Fruit fly (Drosophila melanogaster) whole organism, embryonic: ENCODE data around the gene CG14625.
A peak's percentile ranks its signal among the peaks of the same experiment; 100 is the strongest.

Source experiments
- Antp ChIP-seq: fragments of 200-800 bp; sonication (Bioruptor generic); optimal IDR thresholded peaks from 3 replicates; lab custom pipeline; 2016; ENCODE audit warnings: missing biosample characterization, missing genetic modification characterization
- Awh ChIP-seq: fragments of 200-800 bp; sonication (Bioruptor generic); IDR thresholded peaks from 2 replicates; pipeline ENCODE4, ENCODE4 v1.3.6; 2022; ENCODE audit warnings: missing biosample characterization, missing genetic modification characterization
- CG10267 ChIP-seq: fragments of 200-800 bp; sonication (Bioruptor generic); optimal IDR thresholded peaks from 2 replicates; lab custom pipeline; 2018; ENCODE audit warnings: missing biosample characterization, mild to moderate bottlenecking, missing genetic modification characterization, moderate library complexity
- CG10654 ChIP-seq: fragments of 200-800 bp; sonication (Bioruptor generic); optimal IDR thresholded peaks from 2 replicates; lab custom pipeline; 2016; ENCODE audit warnings: missing biosample characterization, missing genetic modification characterization
- CG11398 ChIP-seq: fragments of 200-800 bp; sonication (Bioruptor generic); optimal IDR thresholded peaks from 2 replicates; lab custom pipeline; 2016; ENCODE audit warnings: missing biosample characterization, missing genetic modification characterization
- CG11456 ChIP-seq: fragments of 200-800 bp; sonication (Bioruptor generic); IDR thresholded peaks from 3 replicates; pipeline ENCODE4 v1.3.6; 2022; ENCODE audit warnings: missing biosample characterization, missing genetic modification characterization
- CG13287 ChIP-seq: fragments of 200-800 bp; sonication (Bioruptor generic); IDR thresholded peaks from 2 replicates; pipeline ENCODE4 v1.3.6; 2022; ENCODE audit warnings: missing biosample characterization, missing genetic modification characterization; ENCODE audit not compliant: partially characterized antibody
- CG15514 ChIP-seq: fragments of 200-800 bp; sonication (Bioruptor generic); optimal IDR thresholded peaks from 3 replicates; lab custom pipeline; 2017; ENCODE audit warnings: missing biosample characterization, missing genetic modification characterization, mild to moderate bottlenecking, moderate library complexity, missing genetic modification reagents
- CG17186 ChIP-seq: fragments of 200-800 bp; sonication (Bioruptor generic); optimal IDR thresholded peaks from 3 replicates; lab custom pipeline; 2017; ENCODE audit warnings: missing biosample characterization, missing genetic modification reagents, missing genetic modification characterization
- CG17802 ChIP-seq: fragments of 200-800 bp; sonication (Bioruptor generic); optimal IDR thresholded peaks from 2 replicates; lab custom pipeline; 2018; ENCODE audit warnings: missing biosample characterization, mild to moderate bottlenecking, missing genetic modification characterization, moderate library complexity
- CG2116 ChIP-seq: fragments of 200-800 bp; sonication (Bioruptor generic); optimal IDR thresholded peaks from 3 replicates; lab custom pipeline; 2018; ENCODE audit warnings: missing biosample characterization, mild to moderate bottlenecking, missing genetic modification characterization
- CG2678 ChIP-seq: fragments of 200-800 bp; sonication (Bioruptor generic); optimal IDR thresholded peaks from 3 replicates; lab custom pipeline; 2019; ENCODE audit warnings: missing biosample characterization, mild to moderate bottlenecking, missing genetic modification characterization, moderate library complexity
- CG3163 ChIP-seq: fragments of 200-800 bp; sonication (Bioruptor generic); optimal IDR thresholded peaks from 3 replicates; lab custom pipeline; 2016; ENCODE audit warnings: missing biosample characterization, missing genetic modification characterization
- CG33557 ChIP-seq: fragments of 200-800 bp; sonication (Bioruptor generic); optimal IDR thresholded peaks from 2 replicates; lab custom pipeline; 2019; ENCODE audit warnings: missing biosample characterization, mild to moderate bottlenecking, missing genetic modification characterization, moderate library complexity
- CG7963 ChIP-seq: fragments of 200-800 bp; sonication (Bioruptor generic); IDR thresholded peaks from 3 replicates; pipeline ENCODE4 v1.3.6; 2022; ENCODE audit warnings: missing biosample characterization, missing genetic modification characterization; ENCODE audit not compliant: partially characterized antibody
- CG8924 ChIP-seq: fragments of 200-800 bp; optimal IDR thresholded peaks from 3 replicates; lab custom pipeline; 2019; ENCODE audit warnings: missing biosample characterization, mild to moderate bottlenecking, missing genetic modification characterization, moderate library complexity
- Dek ChIP-seq: fragments of 200-800 bp; sonication (Bioruptor generic); optimal IDR thresholded peaks from 3 replicates; lab custom pipeline; 2019; ENCODE audit warnings: missing biosample characterization, mild to moderate bottlenecking, missing genetic modification characterization, moderate library complexity
- Dll ChIP-seq: fragments of 200-800 bp; sonication (Bioruptor generic); IDR thresholded peaks from 4 replicates; pipeline ENCODE4 v1.3.6; 2022; ENCODE audit warnings: missing biosample characterization, missing genetic modification characterization; ENCODE audit not compliant: partially characterized antibody
- Doc3 ChIP-seq: fragments of 200-800 bp; sonication (Bioruptor generic); IDR thresholded peaks from 3 replicates; pipeline ENCODE4 v1.3.6; 2022; ENCODE audit warnings: missing biosample characterization, missing genetic modification characterization; ENCODE audit not compliant: partially characterized antibody
- E2f1 ChIP-seq: fragments of 200-800 bp; sonication (Bioruptor generic); IDR thresholded peaks from 2 replicates; pipeline ENCODE4 v1.3.6; 2022; ENCODE audit warnings: missing biosample characterization, missing genetic modification characterization
- Ets97D ChIP-seq: fragments of 200-800 bp; sonication (Bioruptor generic); optimal IDR thresholded peaks from 3 replicates; lab custom pipeline; 2016; ENCODE audit warnings: missing biosample characterization, missing genetic modification characterization
- HmgZ ChIP-seq: fragments of 200-800 bp; sonication (Bioruptor generic); optimal IDR thresholded peaks from 2 replicates; lab custom pipeline; 2018; ENCODE audit warnings: missing biosample characterization, mild to moderate bottlenecking, missing genetic modification characterization
- Lhr ChIP-seq: fragments of 200-800 bp; sonication (Bioruptor generic); optimal IDR thresholded peaks from 3 replicates; lab custom pipeline; 2017; ENCODE audit warnings: mild to moderate bottlenecking, missing biosample characterization, missing genetic modification reagents, missing genetic modification characterization
- MBD-R2 ChIP-seq: fragments of 200-800 bp; sonication (Bioruptor generic); IDR thresholded peaks from 2 replicates; pipeline ENCODE4 v1.3.6; 2022; ENCODE audit warnings: missing biosample characterization, missing genetic modification characterization
- MESR4 ChIP-seq: fragments of 200-800 bp; sonication (Bioruptor generic); optimal IDR thresholded peaks from 2 replicates; lab custom pipeline; 2018; ENCODE audit warnings: missing biosample characterization, mild to moderate bottlenecking, missing genetic modification characterization, moderate library complexity
- Sin3A ChIP-seq: fragments of >200 bp; optimal IDR thresholded peaks from 2 replicates; lab custom pipeline; 2018
- Sry-δ ChIP-seq: fragments of 200-800 bp; sonication (Bioruptor generic); optimal IDR thresholded peaks from 2 replicates; lab custom pipeline; 2016; ENCODE audit warnings: missing biosample characterization, missing genetic modification characterization
- amos ChIP-seq: fragments of 200-800 bp; sonication (Bioruptor generic); IDR thresholded peaks from 2 replicates; pipeline ENCODE4 v1.3.6; 2022; ENCODE audit warnings: missing biosample characterization, missing genetic modification characterization; ENCODE audit not compliant: partially characterized antibody
- aop ChIP-seq: fragments of 200-800 bp; sonication (Bioruptor generic); IDR thresholded peaks from 2 replicates; pipeline ENCODE4 v1.3.6; 2022; ENCODE audit warnings: missing biosample characterization, missing genetic modification characterization
- ato ChIP-seq: fragments of 200-800 bp; sonication (Bioruptor generic); IDR thresholded peaks from 2 replicates; pipeline ENCODE4 v1.3.6; 2022; ENCODE audit warnings: missing biosample characterization, missing genetic modification characterization; ENCODE audit not compliant: partially characterized antibody
- bbx ChIP-seq: fragments of 200-800 bp; sonication (Bioruptor generic); IDR thresholded peaks from 2 replicates; pipeline ENCODE4 v1.3.6; 2022; ENCODE audit warnings: missing biosample characterization, missing genetic modification characterization; ENCODE audit not compliant: partially characterized antibody
- crc ChIP-seq: fragments of 200-800 bp; sonication (Bioruptor generic); optimal IDR thresholded peaks from 2 replicates; lab custom pipeline; 2016; ENCODE audit warnings: missing biosample characterization, missing genetic modification characterization
- ftz-f1 ChIP-seq: fragments of 200-800 bp; sonication (Bioruptor generic); optimal IDR thresholded peaks from 2 replicates; lab custom pipeline; 2016; ENCODE audit warnings: missing biosample characterization, missing genetic modification characterization
- gsb-n ChIP-seq: fragments of 200-800 bp; sonication (Bioruptor generic); optimal IDR thresholded peaks from 3 replicates; lab custom pipeline; 2018; ENCODE audit warnings: missing biosample characterization, mild to moderate bottlenecking, missing genetic modification characterization
- hb ChIP-seq: fragments of 200-800 bp; sonication (Bioruptor generic); IDR thresholded peaks from 3 replicates; pipeline ENCODE4 v1.3.6; 2022; ENCODE audit warnings: missing biosample characterization, missing genetic modification characterization; ENCODE audit not compliant: partially characterized antibody
- hbn ChIP-seq: fragments of 200-800 bp; sonication (Bioruptor generic); IDR thresholded peaks from 2 replicates; pipeline ENCODE4 v1.3.6; 2022; ENCODE audit warnings: missing biosample characterization, missing genetic modification characterization; ENCODE audit not compliant: partially characterized antibody
- hkb ChIP-seq, 2 experiments: fragments of 200-800 bp in 1 of 2; fragments of >200 bp in 1 of 2; sonication (Bioruptor generic) in 1 of 2; IDR thresholded peaks in 1 of 2; optimal IDR thresholded peaks in 1 of 2; 2 replicates each; pipeline versions ENCODE4 v1.3.6 to Lab custom; 2017 to 2022; ENCODE audit warnings: missing biosample characterization in 1 of 2, missing genetic modification characterization in 1 of 2
- insv ChIP-seq, 2 experiments: fragments of 200-800 bp; sonication (Bioruptor generic); optimal IDR thresholded peaks; 3 replicates each; lab custom pipeline; 2016 to 2018; ENCODE audit warnings: missing biosample characterization in 2 of 2, missing genetic modification characterization in 2 of 2
- inv ChIP-seq: fragments of 200-800 bp; sonication (Bioruptor generic); IDR thresholded peaks from 2 replicates; pipeline ENCODE4 v1.3.6; 2022; ENCODE audit warnings: missing biosample characterization, missing genetic modification characterization; ENCODE audit not compliant: partially characterized antibody
- pzg ChIP-seq: fragments of 200-800 bp; sonication (Bioruptor generic); optimal IDR thresholded peaks from 3 replicates; lab custom pipeline; 2018; ENCODE audit warnings: missing biosample characterization, mild to moderate bottlenecking, missing genetic modification characterization, moderate library complexity
- ro ChIP-seq: fragments of 200-800 bp; sonication (Bioruptor generic); IDR thresholded peaks from 2 replicates; pipeline ENCODE4 v1.3.6; 2022; ENCODE audit warnings: missing biosample characterization, missing genetic modification characterization
- shn ChIP-seq: fragments of 200-800 bp; sonication (Bioruptor generic); optimal IDR thresholded peaks from 3 replicates; lab custom pipeline; 2016; ENCODE audit warnings: missing biosample characterization, missing genetic modification characterization
- slbo ChIP-seq: fragments of 200-800 bp; sonication (Bioruptor generic); IDR thresholded peaks from 2 replicates; pipeline ENCODE4 v1.3.6; 2022; ENCODE audit warnings: missing biosample characterization, missing genetic modification characterization
- tap ChIP-seq: fragments of 200-800 bp; optimal IDR thresholded peaks from 3 replicates; lab custom pipeline; 2019; ENCODE audit warnings: missing biosample characterization, mild to moderate bottlenecking, missing genetic modification characterization, moderate library complexity
- trem ChIP-seq: fragments of 200-800 bp; optimal IDR thresholded peaks from 3 replicates; lab custom pipeline; 2019; ENCODE audit warnings: missing biosample characterization, mild to moderate bottlenecking, missing genetic modification characterization, moderate library complexity
- trh ChIP-seq: fragments of 200-800 bp; sonication (Bioruptor generic); optimal IDR thresholded peaks from 2 replicates; lab custom pipeline; 2016; ENCODE audit warnings: missing biosample characterization, missing genetic modification characterization
- ttk ChIP-seq: fragments of 200-800 bp; sonication (Bioruptor generic); IDR thresholded peaks from 2 replicates; pipeline ENCODE4 v2.1.2; 2022; ENCODE audit warnings: missing biosample characterization, missing genetic modification characterization
- zen ChIP-seq: fragments of 200-800 bp; sonication (Bioruptor generic); optimal IDR thresholded peaks from 3 replicates; lab custom pipeline; 2018; ENCODE audit warnings: missing biosample characterization, mild to moderate bottlenecking, missing genetic modification characterization, moderate library complexity
- zen2 ChIP-seq: fragments of 200-800 bp; sonication (Bioruptor generic); IDR thresholded peaks from 3 replicates; pipeline ENCODE4 v1.3.6; 2022; ENCODE audit warnings: missing biosample characterization, missing genetic modification characterization; ENCODE audit not compliant: partially characterized antibody

CG14625 gene

dm6 chrX:1215000-1215399 lies 15.7 kb downstream of the CG14625 start, which contains the start of gene CG11398 (continued):
- TF ChIP-seq CG2116 (GFP tag; lab: Kevin White, UChicago) = peak; percentile 88
- TF ChIP-seq CG3163 (GFP tag; lab: Kevin White, UChicago) = no peak
- TF ChIP-seq Ets97D (GFP tag; lab: Kevin White, UChicago) = peak; percentile 76
- TF ChIP-seq gsb-n = no peak
- TF ChIP-seq CG10267 (tag; lab: Kevin White, UChicago) = peak; percentile 79
- no peak for TF ChIP-seq E2f1
- TF ChIP-seq CG15514 = peak; percentile 65
- TF ChIP-seq Sin3A (lab: Kevin White, UChicago) = peak; percentile 67
- peak; percentile 73 for TF ChIP-seq Dll (GFP tag; lab: Robert Waterston, UW)
- no peak for TF ChIP-seq Awh (GFP tag; lab: Robert Waterston, UW)
- peak; percentile 55 for TF ChIP-seq HmgZ (tag; lab: Kevin White, UChicago)
- no peak for TF ChIP-seq shn (GFP tag; lab: Kevin White, UChicago)
- no peak for TF ChIP-seq CG11456 (GFP tag; lab: Robert Waterston, UW)
- no peak for TF ChIP-seq ro
- TF ChIP-seq Dek (tag; lab: Kevin White, UChicago) = no peak
- TF ChIP-seq bbx = peak; percentile 86
- peak; percentile 7 for TF ChIP-seq CG11398 (GFP tag; lab: Kevin White, UChicago)
- TF ChIP-seq CG17802 (tag; lab: Kevin White, UChicago) = peak; percentile 50
- peak; percentile 11 for TF ChIP-seq zen (tag; lab: Kevin White, UChicago)
- TF ChIP-seq CG8924 = peak; percentile 10
- TF ChIP-seq amos (GFP tag; lab: Robert Waterston, UW) = peak; percentile 87
- peak; percentile 17 for TF ChIP-seq MESR4
- no peak for TF ChIP-seq insv (GFP tag; optimal IDR thresholded peaks at IDR 0.05; lab: Kevin White, UChicago)
- TF ChIP-seq ato (GFP tag; lab: Robert Waterston, UW) = peak; percentile 67; the same call in 1 of the 2 replicates
- TF ChIP-seq trh = no peak
- peak; percentile 55; the same call in 2 of the 3 replicates for TF ChIP-seq Doc3 (GFP tag; lab: Robert Waterston, UW)
- peak; percentile 81 for TF ChIP-seq pzg (GFP tag; lab: Kevin White, UChicago)
- TF ChIP-seq CG10654 = no peak
- no peak for TF ChIP-seq Antp (GFP tag; lab: Kevin White, UChicago)
- TF ChIP-seq hkb (optimal IDR thresholded peaks at IDR 0.05; lab: Kevin White, UChicago) = no peak
- TF ChIP-seq hkb (GFP tag; IDR thresholded peaks at IDR 0.05; lab: Robert Waterston, UW) = no peak
- peak; percentile 71; the same call in 1 of the 3 replicates for TF ChIP-seq CG7963
- no peak for TF ChIP-seq crc (GFP tag; lab: Kevin White, UChicago)
- TF ChIP-seq CG33557 (GFP tag; lab: Kevin White, UChicago) = no peak
- TF ChIP-seq slbo (GFP tag; lab: Robert Waterston, UW) = peak; percentile 21; the same call in 1 of the 2 replicates
- no peak for TF ChIP-seq ttk (GFP tag; lab: Robert Waterston, UW)
- TF ChIP-seq trem (tag; lab: Kevin White, UChicago) = peak; percentile 81
- no peak for TF ChIP-seq tap (tag; lab: Kevin White, UChicago)
- no peak for TF ChIP-seq CG2678 (tag; lab: Kevin White, UChicago)
- peak; percentile 18 for TF ChIP-seq Lhr
- TF ChIP-seq zen2 (GFP tag; lab: Robert Waterston, UW) = peak; percentile 65; the same call in 2 of the 3 replicates
- TF ChIP-seq ftz-f1 = no peak
- TF ChIP-seq aop (GFP tag; lab: Robert Waterston, UW) = no peak
- TF ChIP-seq inv (GFP tag; lab: Robert Waterston, UW) = peak; percentile 68
- TF ChIP-seq CG17186 (GFP tag; lab: Kevin White, UChicago) = peak; percentile 74
- TF ChIP-seq hb (GFP tag; lab: Robert Waterston, UW) = peak; percentile 56; the same call in 1 of the 3 replicates
- TF ChIP-seq MBD-R2 (GFP tag; lab: Robert Waterston, UW) = peak; percentile 82
- peak; percentile 87 for TF ChIP-seq CG13287 (GFP tag; lab: Robert Waterston, UW)
- peak; percentile 77; the same call in 1 of the 2 replicates for TF ChIP-seq hbn (GFP tag; lab: Robert Waterston, UW)
- peak; percentile 82 for TF ChIP-seq Sry-δ
